Fruit fly (Drosophila melanogaster): ENCODE measurements around the gene hop.

The hop gene

dm6 chrX:11389494-11390447 is 21.9 kb upstream of the hop start (continued):
- TF ChIP-seq CG11762 (GFP tag; optimal IDR thresholded peaks at IDR 0.05; ENCODE audit: insufficient read depth) (no peak), lz (GFP tag; optimal IDR thresholded peaks at IDR 0.05) (no peak), Blimp-1 (GFP tag; optimal IDR thresholded peaks at IDR 0.05) (no peak), ss (GFP tag; optimal IDR thresholded peaks at IDR 0.05) (peak in 1 of 2 experiments; percentile 28), CG3919 (GFP tag; optimal IDR thresholded peaks at IDR 0.05) (no peak), Sox102F (GFP tag; optimal IDR thresholded peaks at IDR 0.05) (no peak), CG11902 (GFP tag; optimal IDR thresholded peaks at IDR 0.05) (no peak), CG1621 (tag; optimal IDR thresholded peaks at IDR 0.05) (peak; percentile 9), CG6163 (GFP tag; IDR thresholded peaks at IDR 0.05) (peak; percentile 45; the same call in 1 of the 3 replicates), CG6808 (GFP tag; optimal IDR thresholded peaks at IDR 0.05) (no peak), CG10631 (GFP tag; optimal IDR thresholded peaks at IDR 0.05) (no peak), salr (GFP tag; optimal IDR thresholded peaks at IDR 0.05) (no peak), fkh (GFP tag; optimal IDR thresholded peaks at IDR 0.05) (peak; percentile 76), CG8119 (GFP tag; IDR thresholded peaks at IDR 0.05) (no peak)

dm6 chrX:11385498-11385897 is 17.6 kb upstream of the hop start:
- TF ChIP-seq fkh (GFP tag; optimal IDR thresholded peaks at IDR 0.05): no peak
- no peak for TF ChIP-seq OdsH (GFP tag; optimal IDR thresholded peaks at IDR 0.05)
- TF ChIP-seq CG11902 (GFP tag; optimal IDR thresholded peaks at IDR 0.05): no peak

- peak; percentile 49; the same call in 1 of the 2 replicates for TF ChIP-seq CG11294 (GFP tag; IDR thresholded peaks at IDR 0.05)
- TF ChIP-seq CG6276 (GFP tag; optimal IDR thresholded peaks at IDR 0.05): no peak
- peak; percentile 13 for TF ChIP-seq fd59A (GFP tag; optimal IDR thresholded peaks at IDR 0.05)
- peak; percentile 8 for TF ChIP-seq CG11902 (GFP tag; optimal IDR thresholded peaks at IDR 0.05)
- no peak for TF ChIP-seq Eip93F (GFP tag; optimal IDR thresholded peaks at IDR 0.05)
- peak; percentile 38 for TF ChIP-seq pdm3 (GFP tag; optimal IDR thresholded peaks at IDR 0.05)
- TF ChIP-seq dac (GFP tag; optimal IDR thresholded peaks at IDR 0.05): peak; percentile 3
- no peak for TF ChIP-seq Ets21C (GFP tag; optimal IDR thresholded peaks at IDR 0.05)
- no peak for TF ChIP-seq vri (GFP tag; optimal IDR thresholded peaks at IDR 0.05)
- TF ChIP-seq esn (GFP tag; optimal IDR thresholded peaks at IDR 0.05): peak; percentile 38
- TF ChIP-seq Sox102F (GFP tag; optimal IDR thresholded peaks at IDR 0.05): peak; percentile 27
- TF ChIP-seq CG7368 (GFP tag; optimal IDR thresholded peaks at IDR 0.05): no peak
- peak; percentile 17 for TF ChIP-seq lz (GFP tag; optimal IDR thresholded peaks at IDR 0.05)
- peak; percentile 18 for TF ChIP-seq Ets96B (tag; optimal IDR thresholded peaks at IDR 0.05)
- TF ChIP-seq Sox15 (GFP tag; optimal IDR thresholded peaks at IDR 0.05): peak; percentile 7
- no peak for TF ChIP-seq Blimp-1 (GFP tag; optimal IDR thresholded peaks at IDR 0.05)
- peak; percentile 19 for TF ChIP-seq Hr39 (GFP tag; optimal IDR thresholded peaks at IDR 0.05)
- TF ChIP-seq topi (GFP tag; optimal IDR thresholded peaks at IDR 0.05): peak; percentile 39
- peak; percentile 63; the same call in 2 of the 3 replicates for TF ChIP-seq eg (GFP tag; IDR thresholded peaks at IDR 0.05)
- TF ChIP-seq CG6808 (GFP tag; optimal IDR thresholded peaks at IDR 0.05): peak; percentile 9
- TF ChIP-seq CG6163 (GFP tag; IDR thresholded peaks at IDR 0.05): peak; percentile 68
- no peak for TF ChIP-seq CG8632 (GFP tag; optimal IDR thresholded peaks at IDR 0.05)
- no peak for TF ChIP-seq CG31627 (GFP tag; optimal IDR thresholded peaks at IDR 0.05)
- peak; percentile 20 for TF ChIP-seq cyc (GFP tag; optimal IDR thresholded peaks at IDR 0.05)
- peak; percentile 42 for TF ChIP-seq Hr4 (GFP tag; optimal IDR thresholded peaks at IDR 0.05)
- TF ChIP-seq Lpt (GFP tag; optimal IDR thresholded peaks at IDR 0.05): no peak
- TF ChIP-seq Hr38 (GFP tag; optimal IDR thresholded peaks at IDR 0.05): no peak
- peak; percentile 32 for TF ChIP-seq Met (GFP tag; optimal IDR thresholded peaks at IDR 0.05)
- TF ChIP-seq Sox14 (GFP tag; optimal IDR thresholded peaks at IDR 0.05): peak; percentile 6
- peak; percentile 85 for TF ChIP-seq Eip78C (GFP tag)
- TF ChIP-seq acj6 (GFP tag; optimal IDR thresholded peaks at IDR 0.05): peak; percentile 40
- TF ChIP-seq CG6854 (GFP tag; optimal IDR thresholded peaks at IDR 0.05): no peak
- TF ChIP-seq Eip75B (GFP tag; optimal IDR thresholded peaks at IDR 0.05): peak; percentile 50
- peak; percentile 28 for TF ChIP-seq CG10631 (GFP tag; optimal IDR thresholded peaks at IDR 0.05)
- peak; percentile 24 for TF ChIP-seq net (GFP tag; optimal IDR thresholded peaks at IDR 0.05)
- TF ChIP-seq CG3919 (GFP tag; optimal IDR thresholded peaks at IDR 0.05): peak; percentile 29
- peak; percentile 34 for TF ChIP-seq Gug (GFP tag; IDR thresholded peaks at IDR 0.05)
- peak; percentile 22 for TF ChIP-seq Smox (GFP tag; optimal IDR thresholded peaks at IDR 0.05)
Measured at dm6 chrX:11384023-11384444, 16.1 kb upstream of the hop start.

Data from whole organism, prepupa.